Fruit fly (Drosophila melanogaster): ENCODE measurements around the gene CG14445.

CG14445 gene

dm6 chrX:6263614-6264130 is 26.6 kb downstream of the CG14445 start (continued):
- TF ChIP-seq CG12659 (GFP tag; optimal IDR thresholded peaks at IDR 0.05) (peak; percentile 85), bowl (GFP tag; IDR thresholded peaks at IDR 0.05) (no peak), PHDP (tag; optimal IDR thresholded peaks at IDR 0.05) (peak; percentile 81), dm (GFP tag; optimal IDR thresholded peaks at IDR 0.05) (peak; percentile 5), Stat92E (GFP tag; optimal IDR thresholded peaks at IDR 0.05) (no peak), dati (GFP tag; IDR thresholded peaks at IDR 0.05) (no peak), tup (GFP tag; optimal IDR thresholded peaks at IDR 0.05) (peak; percentile 20), NFAT (GFP tag; IDR thresholded peaks at IDR 0.05) (no peak), CG10147 (GFP tag; optimal IDR thresholded peaks at IDR 0.05) (peak; percentile 87), disco-r (GFP tag; optimal IDR thresholded peaks at IDR 0.05) (no peak), CG12769 (tag; optimal IDR thresholded peaks at IDR 0.05) (peak; percentile 76), CG8924 (tag; optimal IDR thresholded peaks at IDR 0.05) (peak; percentile 79), tna (GFP tag; IDR thresholded peaks at IDR 0.05; ENCODE audit: partially characterized antibody) (no peak), mam (GFP tag; optimal IDR thresholded peaks at IDR 0.05) (peak; percentile 60), CG8478 (optimal IDR thresholded peaks at IDR 0.05) (no peak), CG4282 (GFP tag; optimal IDR thresholded peaks at IDR 0.05) (no peak), CG7786 (GFP tag; optimal IDR thresholded peaks at IDR 0.05) (peak; percentile 60), CG4854 (GFP tag; optimal IDR thresholded peaks at IDR 0.05) (peak; percentile 61), CG13775 (GFP tag; optimal IDR thresholded peaks at IDR 0.05) (peak; percentile 70), pfk (GFP tag; optimal IDR thresholded peaks at IDR 0.05) (peak; percentile 22), Dp (GFP tag; optimal IDR thresholded peaks at IDR 0.05) (no peak), Bgb (GFP tag; IDR thresholded peaks at IDR 0.05; ENCODE audit: partially characterized antibody) (no peak), Asciz (GFP tag; optimal IDR thresholded peaks at IDR 0.05) (peak; percentile 78), CG42726 (GFP tag; IDR thresholded peaks at IDR 0.05; ENCODE audit: partially characterized antibody) (no peak), Bdp1 (GFP tag; optimal IDR thresholded peaks at IDR 0.05) (peak; percentile 33), CG6765 (GFP tag; optimal IDR thresholded peaks at IDR 0.05) (peak; percentile 76), shn (GFP tag; optimal IDR thresholded peaks at IDR 0.05) (peak; percentile 4), Optix (GFP tag; IDR thresholded peaks at IDR 0.05) (no peak; the same call in 2 of the 3 replicates), CG4404 (GFP tag; IDR thresholded peaks at IDR 0.05) (0 out of 2 replicates have a peak, but pooled peaks have one; percentile 12), bab2 (GFP tag; optimal IDR thresholded peaks at IDR 0.05) (peak; percentile 55), ara (GFP tag; IDR thresholded peaks at IDR 0.05) (peak; percentile 64; the same call in 1 of the 2 replicates), CG33557 (GFP tag; optimal IDR thresholded peaks at IDR 0.05) (no peak), Tbp (GFP tag; optimal IDR thresholded peaks at IDR 0.05) (no peak), CoRest (tag; optimal IDR thresholded peaks at IDR 0.05) (peak; percentile 83), CG18599 (GFP tag; optimal IDR thresholded peaks at IDR 0.05) (peak; percentile 93), CG14710 (tag; optimal IDR thresholded peaks at IDR 0.05) (peak; percentile 47), CG15514 (GFP tag; optimal IDR thresholded peaks at IDR 0.05) (peak; percentile 72), zen2 (GFP tag; IDR thresholded peaks at IDR 0.05; ENCODE audit: partially characterized antibody) (no peak), CG31224 (GFP tag; IDR thresholded peaks at IDR 0.05) (peak; percentile 52), crol (GFP tag; IDR thresholded peaks at IDR 0.05) (0 out of 2 replicates have a peak, but pooled peaks have one; percentile 10), jumu (GFP tag; optimal IDR thresholded peaks at IDR 0.05) (no peak), sima (GFP tag; optimal IDR thresholded peaks at IDR 0.05) (no peak), p53 (GFP tag; optimal IDR thresholded peaks at IDR 0.05) (no peak), CG3726 (GFP tag; IDR thresholded peaks at IDR 0.05) (no peak), sug (tag; optimal IDR thresholded peaks at IDR 0.05) (peak; percentile 95), Rx (GFP tag; IDR thresholded peaks at IDR 0.05) (peak; percentile 28; the same call in 1 of the 2 replicates), CG9932 (GFP tag; IDR thresholded peaks at IDR 0.05) (peak; percentile 48; the same call in 1 of the 2 replicates), CG4820 (GFP tag; optimal IDR thresholded peaks at IDR 0.05) (peak; percentile 60), Hr39 (optimal IDR thresholded peaks at IDR 0.05) (no peak), CG14441 (GFP tag; IDR thresholded peaks at IDR 0.05) (peak; percentile 63), CrebB (tag; optimal IDR thresholded peaks at IDR 0.05) (peak; percentile 61)

Data from whole organism, embryonic.